Worm (Caenorhabditis elegans): Measurements from ENCODE around the gene sri-48.
"Not testable (repeated sequence)": the region's sequence is repeated elsewhere in the genome, so short reads cannot be mapped to it uniquely, and the experiment has no call there.

DNA sequence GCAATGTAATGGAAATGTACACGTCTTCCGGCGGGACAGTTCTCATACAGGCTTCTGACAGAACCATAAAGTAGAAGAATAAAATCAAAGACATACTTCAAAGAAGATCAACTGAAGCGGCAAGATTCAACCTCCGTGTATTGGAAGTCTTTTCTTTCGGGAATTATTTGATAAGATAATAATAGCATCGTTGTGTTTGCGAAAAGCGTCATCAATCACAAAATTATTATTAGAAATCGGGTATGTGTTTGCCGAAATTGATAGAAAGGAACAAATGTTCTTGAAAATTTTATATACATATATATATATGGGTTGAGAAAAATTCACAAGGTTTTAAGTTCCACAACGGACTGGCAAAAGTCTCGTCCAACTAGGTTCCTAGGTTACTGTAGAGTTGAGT is 9.6 kb downstream of the sri-48 start, which contains the start of gene Y27F2A.9:
- TF ChIP-seq nhr-25 (tag; optimal IDR thresholded peaks at IDR 0.05; ENCODE audit: borderline replicate concordance, insufficient read depth); hif-1 (tag; optimal IDR thresholded peaks at IDR 0.05); lin-39 (tag; optimal IDR thresholded peaks at IDR 0.05); unc-62 (GFP tag; optimal IDR thresholded peaks at IDR 0.05 in 1 of 2); unc-62 (tag; optimal IDR thresholded peaks at IDR 0.05): not testable (repeated sequence)

Data from whole organism, L4 larva.